Fruit fly (Drosophila melanogaster) whole organism, adult: ENCODE results near the gene RpLP0.

Experiments
- CG33017 ChIP-seq: fragments of 200-800 bp; sonication (Bioruptor generic); optimal IDR thresholded peaks from 2 replicates; lab custom pipeline; 2018; ENCODE audit warnings: missing biosample characterization, mild to moderate bottlenecking, missing genetic modification characterization, moderate library complexity
- Hr96 ChIP-seq: fragments of 200-800 bp; sonication (Bioruptor generic); optimal IDR thresholded peaks from 2 replicates; lab custom pipeline; 2016; ENCODE audit warnings: missing biosample characterization, missing genetic modification characterization
- bab1 ChIP-seq: fragments of 200-800 bp; sonication (Bioruptor generic); optimal IDR thresholded peaks from 3 replicates; lab custom pipeline; 2019; ENCODE audit warnings: missing biosample characterization, mild to moderate bottlenecking, missing genetic modification characterization, moderate library complexity
- cic ChIP-seq: fragments of 200-800 bp; sonication (Bioruptor generic); optimal IDR thresholded peaks from 2 replicates; lab custom pipeline; 2017; ENCODE audit warnings: missing biosample characterization, mild to moderate bottlenecking, missing genetic modification characterization, moderate library complexity
- kay ChIP-seq: fragments of 200-800 bp; sonication (Bioruptor generic); peaks from one replicate; lab custom pipeline; 2016; ENCODE audit warnings: missing biosample characterization, missing genetic modification characterization, borderline replicate concordance
- pad ChIP-seq: fragments of 200-800 bp; sonication (Bioruptor generic); optimal IDR thresholded peaks from 3 replicates; lab custom pipeline; 2017; ENCODE audit warnings: missing biosample characterization, missing genetic modification characterization, mild to moderate bottlenecking, moderate library complexity, missing genetic modification reagents
- tj ChIP-seq: fragments of 200-800 bp; sonication (Bioruptor generic); optimal IDR thresholded peaks from 3 replicates; lab custom pipeline; 2017; ENCODE audit warnings: missing biosample characterization, mild to moderate bottlenecking, missing genetic modification characterization, moderate library complexity

DNA sequence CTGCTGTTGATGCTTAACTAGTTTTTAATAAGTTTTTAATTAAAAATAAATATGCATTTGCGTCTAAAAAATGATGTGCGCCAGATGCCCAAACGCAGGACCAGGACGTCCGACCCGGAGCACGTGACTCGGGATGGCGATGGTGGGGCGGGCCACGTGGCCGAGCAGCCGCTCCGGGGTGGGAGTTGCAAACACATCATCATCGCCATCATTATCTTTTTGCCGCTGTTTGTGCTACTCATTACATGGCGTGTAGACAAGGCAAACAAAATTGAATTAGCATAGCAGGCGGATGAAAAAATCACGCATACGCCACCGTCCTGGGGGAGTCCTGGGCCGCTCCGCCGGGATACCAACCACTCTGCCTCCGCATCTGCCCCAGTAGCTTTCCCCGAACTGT lies 37.5 kb downstream of the RpLP0 start:
- TF ChIP-seq kay (GFP tag; lab: Kevin White, UChicago) (no peak), bab1 (GFP tag; lab: Kevin White, UChicago) (no peak), Hr96 (GFP tag; lab: Kevin White, UChicago) (no peak), cic (GFP tag; lab: Kevin White, UChicago) (no peak), CG33017 (no peak), pad (GFP tag; lab: Kevin White, UChicago) (no peak), tj (GFP tag; lab: Kevin White, UChicago) (no peak)
